Worm (Caenorhabditis elegans) whole organism, L3 larva: ENCODE data around the gene alg-4.

Experiments used
- ceh-82 ChIP-seq: fragments of 150-350 bp; optimal IDR thresholded peaks from 2 replicates; lab custom pipeline; 2014; ENCODE audit warnings: missing biosample characterization, missing genetic modification characterization
- elt-2 ChIP-seq: sonication (generic microtip); optimal IDR thresholded peaks from 2 replicates; lab custom pipeline; 2016; ENCODE audit warnings: missing genetic modification reagents, mild to moderate bottlenecking, missing genetic modification characterization, missing compliant biosample characterization
- mml-1 ChIP-seq: fragments of 150-350 bp; sonication (generic microtip); optimal IDR thresholded peaks from 3 replicates; lab custom pipeline; 2014; ENCODE audit warnings: missing biosample characterization, missing genetic modification characterization
- nhr-25 ChIP-seq: sonication (generic microtip); optimal IDR thresholded peaks from 2 replicates; lab custom pipeline; 2017; ENCODE audit warnings: missing biosample characterization, missing genetic modification characterization
- nhr-43 ChIP-seq: sonication (generic microtip); optimal IDR thresholded peaks from 2 replicates; lab custom pipeline; 2016; ENCODE audit warnings: mild to moderate bottlenecking, missing genetic modification characterization, missing compliant biosample characterization; ENCODE audit not compliant: poor library complexity, severe bottlenecking
- nhr-76 ChIP-seq: fragments of 150-350 bp; sonication (generic microtip); optimal IDR thresholded peaks from 5 replicates; lab custom pipeline; 2014; ENCODE audit warnings: missing biosample characterization, missing genetic modification characterization
- nhr-77 ChIP-seq: fragments of 150-350 bp; optimal IDR thresholded peaks from 2 replicates; lab custom pipeline; 2014; ENCODE audit warnings: missing biosample characterization, missing genetic modification characterization
- unc-62 ChIP-seq: fragments of 150-350 bp; sonication (generic microtip); optimal IDR thresholded peaks from 4 replicates; lab custom pipeline; 2014; ENCODE audit warnings: missing biosample characterization, missing genetic modification reagents, missing genetic modification characterization

DNA sequence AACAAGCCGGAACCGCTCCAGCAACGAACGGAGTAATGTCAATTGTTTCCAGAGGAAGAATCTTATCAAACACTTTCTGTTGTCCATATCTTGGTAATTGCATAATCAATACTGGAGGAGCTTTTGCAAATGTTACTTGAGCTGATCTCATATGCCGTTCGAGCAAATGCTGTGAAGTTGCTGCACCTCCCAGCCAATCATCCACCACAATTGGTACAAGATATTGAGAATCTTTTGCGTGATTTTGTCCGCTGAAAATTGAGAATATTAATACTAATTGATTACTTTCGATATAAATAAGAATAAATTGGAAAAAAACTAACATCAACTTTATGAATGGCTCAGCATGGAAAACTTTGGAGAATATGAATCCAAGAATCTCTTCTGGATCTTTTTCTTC lies 8.5 kb upstream of the alg-4 start:
- TF ChIP-seq ceh-82 (tag; lab: Kevin White, UChicago) = no peak
- no peak for TF ChIP-seq elt-2
- no peak for TF ChIP-seq unc-62
- no peak for TF ChIP-seq nhr-43 (tag; lab: Kevin White, UChicago)
- TF ChIP-seq mml-1 (tag; lab: Kevin White, UChicago) = no peak
- no peak for TF ChIP-seq nhr-25
- TF ChIP-seq nhr-77 (tag; lab: Kevin White, UChicago) = no peak
- no peak for TF ChIP-seq nhr-76 (tag; lab: Kevin White, UChicago)
